Worm (Caenorhabditis elegans) whole organism, L2 larva: ENCODE data around the gene atx-2.

Experiments
- C34F6.9 ChIP-seq: fragments of 150-350 bp; optimal IDR thresholded peaks from 2 replicates; lab custom pipeline; 2014; ENCODE audit warnings: missing biosample characterization, missing genetic modification characterization
- F13H6.1 ChIP-seq: sonication (generic microtip); optimal IDR thresholded peaks from 2 replicates; lab custom pipeline; 2016; ENCODE audit warnings: missing genetic modification characterization, missing compliant biosample characterization
- R02D3.7 ChIP-seq: fragments of 150-350 bp; optimal IDR thresholded peaks from 2 replicates; lab custom pipeline; 2014; ENCODE audit warnings: missing biosample characterization, missing genetic modification characterization
- Y55F3AM.14 ChIP-seq: fragments of 200-800 bp; sonication (Bioruptor generic); optimal IDR thresholded peaks from 2 replicates; lab custom pipeline; 2018; ENCODE audit warnings: mild to moderate bottlenecking, missing genetic modification characterization, missing compliant biosample characterization
- ZK546.5 ChIP-seq: sonication (generic microtip); optimal IDR thresholded peaks from 2 replicates; lab custom pipeline; 2017; ENCODE audit warnings: missing biosample characterization, missing genetic modification characterization
- alr-1 ChIP-seq: fragments of 150-350 bp; optimal IDR thresholded peaks from 2 replicates; lab custom pipeline; 2014; ENCODE audit warnings: missing biosample characterization, missing genetic modification characterization
- aly-2 ChIP-seq: fragments of 150-350 bp; optimal IDR thresholded peaks from 2 replicates; lab custom pipeline; 2014; ENCODE audit warnings: missing biosample characterization, missing genetic modification characterization
- ama-1 ChIP-seq: fragments of 150-350 bp; optimal IDR thresholded peaks from 2 replicates; lab custom pipeline; 2018; ENCODE audit warnings: inconsistent platforms
- blmp-1 ChIP-seq: sonication (generic microtip); optimal IDR thresholded peaks from 2 replicates; lab custom pipeline; 2017; ENCODE audit warnings: missing genetic modification characterization, mild to moderate bottlenecking, missing compliant biosample characterization, antibody characterized with exemption, moderate library complexity; ENCODE audit not compliant: insufficient read depth
- ceh-16 ChIP-seq: fragments of 150-350 bp; optimal IDR thresholded peaks from 2 replicates; lab custom pipeline; 2014; ENCODE audit warnings: missing biosample characterization, missing genetic modification characterization
- ceh-82 ChIP-seq: fragments of 150-350 bp; optimal IDR thresholded peaks from 2 replicates; lab custom pipeline; 2014; ENCODE audit warnings: missing biosample characterization, missing genetic modification characterization
- crh-2 ChIP-seq: sonication (generic microtip); optimal IDR thresholded peaks from 2 replicates; lab custom pipeline; 2017; ENCODE audit warnings: missing biosample characterization, missing genetic modification characterization
- dmd-4 ChIP-seq: sonication (generic microtip); optimal IDR thresholded peaks from 2 replicates; lab custom pipeline; 2017; ENCODE audit warnings: missing biosample characterization, missing genetic modification characterization
- egl-27 ChIP-seq: sonication (generic microtip); optimal IDR thresholded peaks from 3 replicates; lab custom pipeline; 2017; ENCODE audit warnings: missing biosample characterization, missing genetic modification reagents, missing genetic modification characterization
- elt-1 ChIP-seq: fragments of 150-350 bp; optimal IDR thresholded peaks from 2 replicates; lab custom pipeline; 2014; ENCODE audit warnings: missing biosample characterization, missing genetic modification characterization
- elt-3 ChIP-seq: sonication (generic microtip); optimal IDR thresholded peaks from 2 replicates; lab custom pipeline; 2017; ENCODE audit warnings: missing biosample characterization, missing genetic modification characterization
- fos-1 ChIP-seq: fragments of 150-350 bp; optimal IDR thresholded peaks from 2 replicates; lab custom pipeline; 2014; ENCODE audit warnings: missing biosample characterization, missing genetic modification characterization
- gmeb-1 ChIP-seq: fragments of 150-350 bp; optimal IDR thresholded peaks from 2 replicates; lab custom pipeline; 2014; ENCODE audit warnings: missing biosample characterization, missing genetic modification characterization
- lin-11 ChIP-seq: fragments of 150-350 bp; sonication (generic microtip); optimal IDR thresholded peaks from 2 replicates; lab custom pipeline; 2014; ENCODE audit warnings: missing biosample characterization, missing genetic modification characterization, inconsistent platforms, mixed read lengths
- lin-13 ChIP-seq: fragments of 150-350 bp; optimal IDR thresholded peaks from 2 replicates; lab custom pipeline; 2014; ENCODE audit warnings: missing biosample characterization, missing genetic modification reagents, missing genetic modification characterization
- lin-39 ChIP-seq: fragments of 150-350 bp; optimal IDR thresholded peaks from 2 replicates; lab custom pipeline; 2014; ENCODE audit warnings: missing biosample characterization, missing genetic modification reagents, missing genetic modification characterization
- lsy-2 ChIP-seq, 2 experiments: fragments of 150-350 bp in 1 of 2; sonication (generic microtip) in 1 of 2; optimal IDR thresholded peaks; 2 replicates each; lab custom pipeline; 2014 to 2017; ENCODE audit warnings: missing biosample characterization in 2 of 2, missing genetic modification characterization in 2 of 2
- mab-5 ChIP-seq: fragments of 150-350 bp; optimal IDR thresholded peaks from 2 replicates; lab custom pipeline; 2014; ENCODE audit warnings: missing biosample characterization, missing genetic modification characterization
- mbf-1 ChIP-seq: sonication (generic microtip); optimal IDR thresholded peaks from 2 replicates; lab custom pipeline; 2017; ENCODE audit warnings: missing biosample characterization, missing genetic modification characterization
- mdl-1 ChIP-seq, 2 experiments: fragments of 150-350 bp in 1 of 2; sonication (generic microtip) in 1 of 2; optimal IDR thresholded peaks; 2 replicates each; lab custom pipeline; 2017; ENCODE audit warnings: missing biosample characterization in 2 of 2, missing genetic modification characterization in 2 of 2
- nhr-10 ChIP-seq: sonication (generic microtip); optimal IDR thresholded peaks from 2 replicates; lab custom pipeline; 2017; ENCODE audit warnings: missing biosample characterization, missing genetic modification characterization
- nhr-11 ChIP-seq: fragments of 150-350 bp; optimal IDR thresholded peaks from 2 replicates; lab custom pipeline; 2014; ENCODE audit warnings: missing biosample characterization, missing genetic modification characterization
- nhr-12 ChIP-seq: fragments of 150-350 bp; optimal IDR thresholded peaks from 2 replicates; lab custom pipeline; 2014; ENCODE audit warnings: missing biosample characterization, missing genetic modification characterization
- nhr-129 ChIP-seq: fragments of 150-350 bp; optimal IDR thresholded peaks from 2 replicates; lab custom pipeline; 2014; ENCODE audit warnings: missing biosample characterization, missing genetic modification characterization
- nhr-21 ChIP-seq: fragments of 150-350 bp; optimal IDR thresholded peaks from 2 replicates; lab custom pipeline; 2014; ENCODE audit warnings: missing biosample characterization, missing genetic modification characterization
- nhr-23 ChIP-seq: fragments of 150-350 bp; optimal IDR thresholded peaks from 2 replicates; lab custom pipeline; 2014; ENCODE audit warnings: missing biosample characterization, missing genetic modification reagents, missing genetic modification characterization
- nhr-237 ChIP-seq: fragments of 150-350 bp; optimal IDR thresholded peaks from 2 replicates; lab custom pipeline; 2014; ENCODE audit warnings: missing biosample characterization, missing genetic modification characterization
- nhr-25 ChIP-seq: fragments of 150-350 bp; sonication (generic microtip); optimal IDR thresholded peaks from 3 replicates; lab custom pipeline; 2014; ENCODE audit warnings: missing biosample characterization, missing genetic modification characterization
- nhr-6 ChIP-seq: fragments of 150-350 bp; optimal IDR thresholded peaks from 2 replicates; lab custom pipeline; 2014; ENCODE audit warnings: missing biosample characterization, missing genetic modification characterization
- nhr-77 ChIP-seq: fragments of 150-350 bp; optimal IDR thresholded peaks from 2 replicates; lab custom pipeline; 2014; ENCODE audit warnings: missing biosample characterization, missing genetic modification characterization
- peb-1 ChIP-seq: fragments of 150-350 bp; optimal IDR thresholded peaks from 2 replicates; lab custom pipeline; 2014; ENCODE audit warnings: missing biosample characterization, missing genetic modification characterization
- sem-4 ChIP-seq: fragments of 150-350 bp; optimal IDR thresholded peaks from 2 replicates; lab custom pipeline; 2014; ENCODE audit warnings: missing biosample characterization, missing genetic modification reagents, missing genetic modification characterization
- skn-1 ChIP-seq: sonication (generic microtip); optimal IDR thresholded peaks from 2 replicates; lab custom pipeline; 2017; ENCODE audit warnings: missing biosample characterization, missing genetic modification characterization
- sma-3 ChIP-seq: sonication (generic microtip); optimal IDR thresholded peaks from 2 replicates; lab custom pipeline; 2016; ENCODE audit warnings: missing genetic modification reagents, missing genetic modification characterization, missing compliant biosample characterization
- sma-9 ChIP-seq, 2 experiments: fragments of 150-350 bp in 1 of 2; sonication (generic microtip) in 1 of 2; optimal IDR thresholded peaks; 2 replicates each; lab custom pipeline; 2014 to 2016; ENCODE audit warnings: missing genetic modification characterization in 2 of 2, mild to moderate bottlenecking in 1 of 2, missing biosample characterization in 1 of 2, missing compliant biosample characterization in 1 of 2, missing genetic modification reagents in 1 of 2, moderate library complexity in 1 of 2
- snpc-4 ChIP-seq: fragments of 150-350 bp; optimal IDR thresholded peaks from 2 replicates; lab custom pipeline; 2014; ENCODE audit warnings: missing biosample characterization, missing genetic modification characterization
- unc-39 ChIP-seq: fragments of 150-350 bp; optimal IDR thresholded peaks from 2 replicates; lab custom pipeline; 2014; ENCODE audit warnings: missing biosample characterization, missing genetic modification characterization
- unc-55 ChIP-seq: fragments of 150-350 bp; sonication (generic microtip); optimal IDR thresholded peaks from 3 replicates; lab custom pipeline; 2014; ENCODE audit warnings: missing biosample characterization, missing genetic modification reagents, missing genetic modification characterization
- unc-62 ChIP-seq: fragments of 150-350 bp; optimal IDR thresholded peaks from 2 replicates; lab custom pipeline; 2014; ENCODE audit warnings: missing biosample characterization, missing genetic modification reagents, missing genetic modification characterization
- zag-1 ChIP-seq: fragments of 150-350 bp; optimal IDR thresholded peaks from 2 replicates; lab custom pipeline; 2014; ENCODE audit warnings: missing biosample characterization, missing genetic modification characterization
- ztf-1 ChIP-seq: fragments of 200-800 bp; sonication (Bioruptor generic); conservative IDR thresholded peaks from 2 replicates; pipeline ENCODE4 v1.3.6; 2022; ENCODE audit warnings: missing genetic modification characterization, missing compliant biosample characterization
- ztf-11 ChIP-seq: sonication (generic microtip); optimal IDR thresholded peaks from 2 replicates; lab custom pipeline; 2017; ENCODE audit warnings: missing biosample characterization, missing genetic modification characterization
- ztf-4 ChIP-seq: fragments of 150-350 bp; optimal IDR thresholded peaks from 2 replicates; lab custom pipeline; 2014; ENCODE audit warnings: missing biosample characterization, missing genetic modification characterization

The atx-2 gene

DNA sequence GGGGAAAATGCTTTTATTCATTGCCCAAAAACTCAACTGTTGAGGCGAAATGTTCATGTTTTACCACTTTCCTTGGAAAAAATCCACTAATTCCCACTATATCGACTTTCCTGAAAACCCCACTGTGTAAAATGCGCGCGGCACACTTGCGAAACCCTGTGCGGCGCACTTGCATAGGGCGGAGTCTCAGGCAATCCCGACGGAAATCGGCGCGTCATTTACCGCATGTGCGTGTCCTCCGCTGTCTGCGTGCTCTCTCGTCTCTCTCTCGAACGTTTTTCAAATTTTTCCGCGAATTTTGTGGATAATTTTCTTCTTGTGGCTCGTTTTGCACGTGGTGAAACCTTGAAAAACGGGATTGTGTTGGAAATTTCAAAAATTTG, at the start of gene atx-2:
Gene atx-2 (plus strand): TSS at position 226 of the 383 bp plus-strand sequence.
- TF ChIP-seq dmd-4 (tag; lab: Kevin White, UChicago) (no peak), ama-1 (lab: Kevin White, UChicago) (no peak), sem-4 (tag; lab: Kevin White, UChicago) (peak; percentile 73), lin-11 (tag; lab: Kevin White, UChicago) (peak; percentile 69), fos-1 (tag; lab: Kevin White, UChicago) (peak; percentile 47), aly-2 (tag; lab: Kevin White, UChicago) (no peak), mdl-1 (tag; optimal IDR thresholded peaks at IDR 0.05; lab: Kevin White, UChicago) (peak; percentile 60 to 79), gmeb-1 (peak; percentile 81), nhr-77 (tag; lab: Kevin White, UChicago) (no peak), crh-2 (tag; lab: Kevin White, UChicago) (peak; percentile 77), peb-1 (tag; lab: Kevin White, UChicago) (no peak), unc-39 (tag; lab: Kevin White, UChicago) (no peak), C34F6.9 (tag; lab: Kevin White, UChicago) (peak; percentile 74), unc-62 (no peak), nhr-237 (tag; lab: Kevin White, UChicago) (no peak), nhr-10 (tag; lab: Kevin White, UChicago) (peak; percentile 31), lin-39 (tag; lab: Kevin White, UChicago) (no peak), unc-55 (GFP tag; lab: Kevin White, UChicago) (peak; percentile 91), egl-27 (tag; lab: Kevin White, UChicago) (peak; percentile 38), Y55F3AM.14 (GFP tag; lab: Kevin White, UChicago) (peak; percentile 86), ztf-11 (peak; percentile 35), alr-1 (tag; lab: Kevin White, UChicago) (no peak), sma-9 (GFP tag; optimal IDR thresholded peaks at IDR 0.05; lab: Kevin White, UChicago) (peak; percentile 79), sma-9 (tag; optimal IDR thresholded peaks at IDR 0.05; lab: Kevin White, UChicago) (no peak), mab-5 (tag; lab: Kevin White, UChicago) (peak; percentile 86), nhr-23 (tag; lab: Kevin White, UChicago) (no peak), ZK546.5 (tag; lab: Kevin White, UChicago) (no peak), nhr-129 (tag; lab: Kevin White, UChicago) (peak; percentile 81), ztf-1 (GFP tag; lab: Robert Waterston, UW) (no peak), zag-1 (tag; lab: Kevin White, UChicago) (peak; percentile 57), nhr-6 (tag; lab: Kevin White, UChicago) (no peak), nhr-11 (peak; percentile 1), ceh-82 (tag; lab: Kevin White, UChicago) (no peak), F13H6.1 (tag; lab: Kevin White, UChicago) (peak; percentile 91), elt-3 (tag; lab: Kevin White, UChicago) (no peak), skn-1 (peak; percentile 22), sma-3 (peak; percentile 78), ceh-16 (tag; lab: Kevin White, UChicago) (peak; percentile 16), ztf-4 (tag; lab: Kevin White, UChicago) (peak; percentile 43), elt-1 (tag; lab: Kevin White, UChicago) (no peak), blmp-1 (tag; lab: Kevin White, UChicago) (no peak), nhr-21 (peak; percentile 48), lin-13 (peak; percentile 82), R02D3.7 (peak; percentile 23), snpc-4 (peak; percentile 27), lsy-2 (tag; optimal IDR thresholded peaks at IDR 0.05; lab: Kevin White, UChicago) (peak; percentile 68 to 81), nhr-12 (tag; lab: Kevin White, UChicago) (no peak), mbf-1 (no peak), nhr-25 (peak; percentile 74)
